Fruit fly (Drosophila melanogaster) S2 (cell line): Measurements from ENCODE around the gene Polr2D.

Experiments
- CG8478 ChIP-seq: fragments of >200 bp; optimal IDR thresholded peaks from 2 replicates; lab custom pipeline; 2018
- CTCF ChIP-seq, 2 experiments: fragments of >200 bp; optimal IDR thresholded peaks; 2 replicates each; lab custom pipeline; 2018

DNA sequence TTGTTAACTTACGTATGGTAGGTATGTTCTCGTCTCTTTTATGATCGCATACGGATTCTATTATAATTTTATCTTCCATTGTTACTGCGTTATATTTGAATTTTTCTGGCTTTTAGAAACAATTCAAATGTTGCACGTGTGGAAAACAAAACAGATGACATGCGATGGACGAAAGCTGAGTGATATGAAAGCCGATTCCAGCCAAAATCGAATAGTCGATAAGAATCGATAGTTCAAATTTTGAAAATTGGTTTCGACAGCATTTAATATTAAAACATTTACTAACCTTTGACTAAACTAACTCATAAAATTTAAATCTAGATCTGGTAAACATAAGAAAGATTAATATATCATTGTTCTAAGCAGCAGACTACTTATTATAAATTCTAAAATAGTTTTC, 46.3 kb upstream of the Polr2D start, which contains the start of gene Polr1E:
- no peak for TF ChIP-seq CG8478 (lab: Kevin White, UChicago)
- no peak for TF ChIP-seq CTCF (optimal IDR thresholded peaks at IDR 0.05; lab: Kevin White, UChicago)
